Worm (Caenorhabditis elegans) whole organism, midembryonic: Measurements from ENCODE around the gene B0507.1.

Source experiments
- T22C8.4 ChIP-seq: fragments of 200-800 bp; sonication (Bioruptor generic); IDR thresholded peaks from 2 replicates; pipeline ENCODE4 v1.3.6; 2022; ENCODE audit warnings: missing genetic modification characterization, missing compliant biosample characterization
- cog-1 ChIP-seq: sonication (generic microtip); optimal IDR thresholded peaks from 2 replicates; lab custom pipeline; 2016; ENCODE audit warnings: missing genetic modification characterization, missing compliant biosample characterization
- klf-2 ChIP-seq: fragments of 200-800 bp; sonication (Bioruptor generic); conservative IDR thresholded peaks from 2 replicates; pipeline ENCODE4 v1.3.6; 2022; ENCODE audit warnings: missing genetic modification reagents, missing genetic modification characterization, missing compliant biosample characterization
- med-1 ChIP-seq: sonication (generic microtip); optimal IDR thresholded peaks from 2 replicates; lab custom pipeline; 2017; ENCODE audit warnings: missing genetic modification characterization, mild to moderate bottlenecking, missing compliant biosample characterization, antibody characterized with exemption, missing genetic modification reagents; ENCODE audit not compliant: insufficient read depth
- ref-1 ChIP-seq: fragments of 200-800 bp; sonication (Bioruptor generic); conservative IDR thresholded peaks from 2 replicates; pipeline ENCODE4 v1.3.6; 2022; ENCODE audit warnings: missing genetic modification reagents, missing genetic modification characterization, missing compliant biosample characterization
- tab-1 ChIP-seq: fragments of 200-800 bp; sonication (Bioruptor generic); IDR thresholded peaks from 2 replicates; pipeline ENCODE4 v1.3.6; 2022; ENCODE audit warnings: missing genetic modification characterization, missing compliant biosample characterization

DNA sequence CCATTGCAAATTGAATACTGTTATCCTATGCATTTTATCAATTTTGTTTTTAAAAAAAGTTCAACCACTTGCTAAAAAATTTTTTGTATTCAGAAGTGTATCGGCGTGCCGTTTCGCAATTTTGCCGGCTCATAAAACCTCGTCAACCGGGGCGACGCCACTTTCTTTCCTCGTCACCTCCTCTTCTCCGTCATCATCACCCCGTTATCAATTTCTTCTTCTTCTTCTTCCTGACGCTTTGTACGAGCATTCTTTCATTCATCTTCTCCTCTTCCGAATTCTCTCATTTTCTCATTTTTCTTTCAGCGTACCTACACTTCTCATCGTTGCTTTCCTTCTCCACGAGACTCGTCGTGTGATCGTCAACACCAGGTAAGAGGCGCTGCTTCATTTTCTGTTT lies 9.9 kb downstream of the B0507.1 start, which contains the start of gene sup-37:
- TF ChIP-seq cog-1 (no peak), T22C8.4 (GFP tag; lab: Robert Waterston, UW) (no peak), ref-1 (GFP tag; lab: Robert Waterston, UW) (no peak), tab-1 (GFP tag; lab: Robert Waterston, UW) (no peak), med-1 (GFP tag; lab: Kevin White, UChicago) (no peak), klf-2 (no peak)
